Fruit fly (Drosophila melanogaster): Measurements from ENCODE around the gene Muc30E.
A peak's percentile ranks its signal among the peaks of the same experiment; 100 is the strongest.

Muc30E gene

dm6 chr2L:9894871-9895364, 8.0 kb downstream of the Muc30E start, which contains the start of gene Bka (continued):
- TF ChIP-seq CG9139 (GFP tag; optimal IDR thresholded peaks at IDR 0.05) (no peak), Hr38 (GFP tag; optimal IDR thresholded peaks at IDR 0.05) (no peak), Hr4 (GFP tag; optimal IDR thresholded peaks at IDR 0.05) (no peak), pdm3 (GFP tag; optimal IDR thresholded peaks at IDR 0.05) (no peak), ss (GFP tag; optimal IDR thresholded peaks at IDR 0.05) (peak in 1 of 2 experiments; percentile 58), Eip93F (GFP tag; optimal IDR thresholded peaks at IDR 0.05) (peak; percentile 23), CG7368 (GFP tag; optimal IDR thresholded peaks at IDR 0.05) (peak; percentile 21), topi (GFP tag; optimal IDR thresholded peaks at IDR 0.05) (peak; percentile 56), CG6276 (GFP tag; optimal IDR thresholded peaks at IDR 0.05) (no peak), esn (GFP tag; optimal IDR thresholded peaks at IDR 0.05) (peak; percentile 65), Eip78C (GFP tag) (peak; percentile 77), eg (GFP tag; IDR thresholded peaks at IDR 0.05) (no peak), CG6163 (GFP tag; IDR thresholded peaks at IDR 0.05) (no peak), CG10669 (GFP tag; optimal IDR thresholded peaks at IDR 0.05) (peak; percentile 17), Sox15 (GFP tag; optimal IDR thresholded peaks at IDR 0.05) (no peak), fd85E (GFP tag; optimal IDR thresholded peaks at IDR 0.05) (no peak), Smox (GFP tag; optimal IDR thresholded peaks at IDR 0.05) (no peak), cyc (GFP tag; optimal IDR thresholded peaks at IDR 0.05) (no peak), CG11762 (GFP tag; optimal IDR thresholded peaks at IDR 0.05; ENCODE audit: insufficient read depth) (no peak), lz (GFP tag; optimal IDR thresholded peaks at IDR 0.05) (peak; percentile 38), fkh (GFP tag; optimal IDR thresholded peaks at IDR 0.05) (peak; percentile 52), CG8119 (GFP tag; IDR thresholded peaks at IDR 0.05) (no peak), Met (GFP tag; optimal IDR thresholded peaks at IDR 0.05) (peak; percentile 57)

- no peak for TF ChIP-seq Hr4 (GFP tag; optimal IDR thresholded peaks at IDR 0.05)
- no peak for TF ChIP-seq CG11762 (GFP tag; optimal IDR thresholded peaks at IDR 0.05; ENCODE audit: insufficient read depth)
- no peak for TF ChIP-seq fd59A (GFP tag; optimal IDR thresholded peaks at IDR 0.05)
- no peak for TF ChIP-seq fkh (GFP tag; optimal IDR thresholded peaks at IDR 0.05)
- TF ChIP-seq Ets21C (GFP tag; optimal IDR thresholded peaks at IDR 0.05): no peak
- no peak for TF ChIP-seq Lpt (GFP tag; optimal IDR thresholded peaks at IDR 0.05)
Observed at dm6 chr2L:9894193-9894592, 8.7 kb downstream of the Muc30E start.

dm6 chr2L:9893183-9893582, 9.7 kb downstream of the Muc30E start, which contains the start of gene mtDNA-helicase:
Gene mtDNA-helicase (minus strand): TSS chr2L:9893446.
- no peak for TF ChIP-seq CG6808 (GFP tag; optimal IDR thresholded peaks at IDR 0.05)
- TF ChIP-seq Eip75B (GFP tag; optimal IDR thresholded peaks at IDR 0.05): no peak
- TF ChIP-seq achi (GFP tag; optimal IDR thresholded peaks at IDR 0.05): no peak
- TF ChIP-seq lz (GFP tag; optimal IDR thresholded peaks at IDR 0.05): no peak
- TF ChIP-seq Sox102F (GFP tag; optimal IDR thresholded peaks at IDR 0.05): no peak
- peak; percentile 49 for TF ChIP-seq fkh (GFP tag; optimal IDR thresholded peaks at IDR 0.05)

- no peak for TF ChIP-seq Blimp-1 (GFP tag; optimal IDR thresholded peaks at IDR 0.05)
- no peak for TF ChIP-seq fd85E (GFP tag; optimal IDR thresholded peaks at IDR 0.05)
- no peak for TF ChIP-seq net (GFP tag; optimal IDR thresholded peaks at IDR 0.05)
- peak; percentile 57 for TF ChIP-seq fkh (GFP tag; optimal IDR thresholded peaks at IDR 0.05)
- TF ChIP-seq CG16779 (tag; optimal IDR thresholded peaks at IDR 0.05): no peak
- TF ChIP-seq CG8119 (GFP tag; IDR thresholded peaks at IDR 0.05): no peak
- TF ChIP-seq esn (GFP tag; optimal IDR thresholded peaks at IDR 0.05): peak; percentile 27
- TF ChIP-seq acj6 (GFP tag; optimal IDR thresholded peaks at IDR 0.05): no peak
- TF ChIP-seq CG3032 (tag; optimal IDR thresholded peaks at IDR 0.05): no peak
- TF ChIP-seq fd59A (GFP tag; optimal IDR thresholded peaks at IDR 0.05): no peak
- TF ChIP-seq CG10669 (GFP tag; optimal IDR thresholded peaks at IDR 0.05): no peak
- TF ChIP-seq Sox102F (GFP tag; optimal IDR thresholded peaks at IDR 0.05): no peak
- TF ChIP-seq Smox (GFP tag; optimal IDR thresholded peaks at IDR 0.05): no peak
- no peak for TF ChIP-seq Eip93F (GFP tag; optimal IDR thresholded peaks at IDR 0.05)
- TF ChIP-seq CG8319 (GFP tag; optimal IDR thresholded peaks at IDR 0.05): no peak
Observed at dm6 chr2L:9890576-9890975, 12.4 kb downstream of the Muc30E start, which contains the start of the genes CG34183 and CG4537. Gene CG34183 (minus strand): TSS chr2L:9890772. Gene CG4537 (plus strand): TSS chr2L:9890885.
